Fruit fly (Drosophila melanogaster) whole organism, embryonic: ENCODE measurements around the gene CG6048.

Source experiments
- Blimp-1 ChIP-seq: fragments of 200-800 bp; sonication (Bioruptor generic); optimal IDR thresholded peaks from 3 replicates; lab custom pipeline; 2018; ENCODE audit warnings: missing biosample characterization, missing genetic modification characterization, mild to moderate bottlenecking, moderate library complexity, missing genetic modification reagents
- CG1024 ChIP-seq: fragments of 200-800 bp; sonication (Bioruptor generic); IDR thresholded peaks from 2 replicates; pipeline ENCODE4 v1.3.6; 2022; ENCODE audit warnings: missing biosample characterization, missing genetic modification characterization
- CG11504 ChIP-seq: fragments of 200-800 bp; sonication (Bioruptor generic); optimal IDR thresholded peaks from 3 replicates; lab custom pipeline; 2019; ENCODE audit warnings: missing biosample characterization, mild to moderate bottlenecking, missing genetic modification characterization, moderate library complexity
- CG13287 ChIP-seq: fragments of 200-800 bp; sonication (Bioruptor generic); IDR thresholded peaks from 2 replicates; pipeline ENCODE4 v1.3.6; 2022; ENCODE audit warnings: missing biosample characterization, missing genetic modification characterization; ENCODE audit not compliant: partially characterized antibody
- CG14860 ChIP-seq: fragments of 200-800 bp; sonication (Bioruptor generic); IDR thresholded peaks from 3 replicates; pipeline ENCODE4 v1.3.6; 2022; ENCODE audit warnings: missing biosample characterization, missing genetic modification characterization; ENCODE audit not compliant: partially characterized antibody
- CG15269 ChIP-seq: fragments of 200-800 bp; sonication (Bioruptor generic); optimal IDR thresholded peaks from 2 replicates; lab custom pipeline; 2018; ENCODE audit warnings: missing biosample characterization, mild to moderate bottlenecking, missing genetic modification characterization, moderate library complexity
- CG15696 ChIP-seq: fragments of 200-800 bp; sonication (Bioruptor generic); optimal IDR thresholded peaks from 2 replicates; lab custom pipeline; 2019; ENCODE audit warnings: missing biosample characterization, mild to moderate bottlenecking, missing genetic modification characterization, moderate library complexity
- CG17802 ChIP-seq: fragments of 200-800 bp; sonication (Bioruptor generic); optimal IDR thresholded peaks from 2 replicates; lab custom pipeline; 2018; ENCODE audit warnings: missing biosample characterization, mild to moderate bottlenecking, missing genetic modification characterization, moderate library complexity
- CG17829 ChIP-seq: fragments of 200-800 bp; optimal IDR thresholded peaks from 2 replicates; lab custom pipeline; 2019; ENCODE audit warnings: missing biosample characterization, mild to moderate bottlenecking, missing genetic modification characterization, moderate library complexity
- CG18011 ChIP-seq: fragments of 200-800 bp; sonication (Bioruptor generic); optimal IDR thresholded peaks from 2 replicates; lab custom pipeline; 2017; ENCODE audit warnings: missing biosample characterization, missing genetic modification characterization, mild to moderate bottlenecking, moderate library complexity, missing genotype
- CG30403 ChIP-seq: fragments of 200-800 bp; sonication (Bioruptor generic); optimal IDR thresholded peaks from 3 replicates; lab custom pipeline; 2016; ENCODE audit warnings: missing biosample characterization, missing genetic modification characterization
- CG32767 ChIP-seq: fragments of 200-800 bp; sonication (Bioruptor generic); IDR thresholded peaks from 2 replicates; pipeline ENCODE4 v1.3.6; 2022; ENCODE audit warnings: missing biosample characterization, missing genetic modification characterization
- CG32772 ChIP-seq: fragments of 200-800 bp; sonication (Bioruptor generic); IDR thresholded peaks from 2 replicates; pipeline ENCODE4 v1.3.6; 2022; ENCODE audit warnings: missing biosample characterization, missing genetic modification characterization
- CG6254 ChIP-seq: fragments of 200-800 bp; sonication (Bioruptor generic); optimal IDR thresholded peaks from 3 replicates; lab custom pipeline; 2017; ENCODE audit warnings: mild to moderate bottlenecking, missing biosample characterization, missing genetic modification reagents, missing genetic modification characterization
- CG8478 ChIP-seq: fragments of >200 bp; optimal IDR thresholded peaks from 2 replicates; lab custom pipeline; 2018
- CG8924 ChIP-seq: fragments of 200-800 bp; optimal IDR thresholded peaks from 3 replicates; lab custom pipeline; 2019; ENCODE audit warnings: missing biosample characterization, mild to moderate bottlenecking, missing genetic modification characterization, moderate library complexity
- CG9215 ChIP-seq: fragments of 200-800 bp; sonication (Bioruptor generic); IDR thresholded peaks from 2 replicates; pipeline ENCODE4 v1.3.6; 2022; ENCODE audit warnings: missing biosample characterization, missing genetic modification characterization
- Ets97D ChIP-seq: fragments of 200-800 bp; sonication (Bioruptor generic); optimal IDR thresholded peaks from 3 replicates; lab custom pipeline; 2016; ENCODE audit warnings: missing biosample characterization, missing genetic modification characterization
- Fer3 ChIP-seq: fragments of 200-800 bp; sonication (Bioruptor generic); optimal IDR thresholded peaks from 2 replicates; lab custom pipeline; 2018; ENCODE audit warnings: missing biosample characterization, mild to moderate bottlenecking, missing genetic modification characterization, moderate library complexity
- GATAe ChIP-seq: fragments of 200-800 bp; sonication (Bioruptor generic); conservative IDR thresholded peaks from 2 replicates; pipeline ENCODE4 v1.3.6; 2022; ENCODE audit warnings: missing biosample characterization, missing genetic modification characterization
- HLH3B ChIP-seq: fragments of 200-800 bp; sonication (Bioruptor generic); IDR thresholded peaks from 2 replicates; pipeline ENCODE4 v1.3.6; 2022; ENCODE audit warnings: missing biosample characterization, missing genetic modification characterization
- HLH54F ChIP-seq: fragments of 200-800 bp; sonication (Bioruptor generic); optimal IDR thresholded peaks from 3 replicates; lab custom pipeline; 2016; ENCODE audit warnings: missing biosample characterization, missing genetic modification characterization
- Lpt ChIP-seq: fragments of >200 bp; optimal IDR thresholded peaks from 2 replicates; lab custom pipeline; 2018; ENCODE audit warnings: missing biosample characterization, missing genetic modification characterization
- Med ChIP-seq: fragments of 200-800 bp; sonication (Bioruptor generic); peaks from one replicate; lab custom pipeline; 2016; ENCODE audit warnings: missing biosample characterization, missing genetic modification characterization, mild to moderate bottlenecking, inconsistent platforms, moderate library complexity
- Nf-YB ChIP-seq: fragments of 200-800 bp; sonication (Bioruptor generic); optimal IDR thresholded peaks from 3 replicates; lab custom pipeline; 2019; ENCODE audit warnings: missing biosample characterization, mild to moderate bottlenecking, missing genetic modification characterization, moderate library complexity
- NfI ChIP-seq: fragments of 200-800 bp; sonication (Bioruptor generic); optimal IDR thresholded peaks from 3 replicates; lab custom pipeline; 2018; ENCODE audit warnings: missing biosample characterization, mild to moderate bottlenecking, missing genetic modification characterization, moderate library complexity
- Rfx ChIP-seq: fragments of 200-800 bp; sonication (Bioruptor generic); IDR thresholded peaks from 2 replicates; pipeline ENCODE4 v1.3.6; 2022; ENCODE audit warnings: missing biosample characterization, missing genetic modification characterization
- Spps ChIP-seq: fragments of 200-800 bp; sonication (Bioruptor generic); optimal IDR thresholded peaks from 2 replicates; lab custom pipeline; 2018; ENCODE audit warnings: missing biosample characterization, mild to moderate bottlenecking, missing genetic modification characterization
- Ssrp ChIP-seq: fragments of 200-800 bp; sonication (Bioruptor generic); optimal IDR thresholded peaks from 2 replicates; lab custom pipeline; 2018; ENCODE audit warnings: missing biosample characterization, mild to moderate bottlenecking, missing genetic modification characterization, moderate library complexity
- Tbp ChIP-seq: fragments of >200 bp; optimal IDR thresholded peaks from 2 replicates; lab custom pipeline; 2018; ENCODE audit warnings: missing biosample characterization, missing genetic modification characterization
- Trl ChIP-seq, 3 experiments: fragments of >200 bp in 2 of 3; fragments of 200-800 bp in 1 of 3; sonication (Bioruptor generic) in 1 of 3; optimal IDR thresholded peaks; 2 replicates in 1 of 3; 3 replicates in 2 of 3; lab custom pipeline; 2016 to 2017; ENCODE audit warnings: missing biosample characterization in 1 of 3, missing genetic modification characterization in 1 of 3
- ab ChIP-seq: fragments of 200-800 bp; sonication (Bioruptor generic); optimal IDR thresholded peaks from 2 replicates; lab custom pipeline; 2016; ENCODE audit warnings: missing biosample characterization, missing genetic modification characterization
- crp ChIP-seq, 2 experiments: fragments of 200-800 bp; sonication (Bioruptor generic); optimal IDR thresholded peaks; 2 replicates in 1 of 2; 3 replicates in 1 of 2; lab custom pipeline; 2017; ENCODE audit warnings: missing biosample characterization in 2 of 2, missing genetic modification characterization in 2 of 2, mild to moderate bottlenecking in 1 of 2, moderate library complexity in 1 of 2
- cwo ChIP-seq: fragments of 200-800 bp; sonication (Bioruptor generic); optimal IDR thresholded peaks from 3 replicates; lab custom pipeline; 2017; ENCODE audit warnings: missing biosample characterization, missing genetic modification characterization, mild to moderate bottlenecking, moderate library complexity, missing genetic modification reagents
- disco-r ChIP-seq: fragments of 200-800 bp; sonication (Bioruptor generic); optimal IDR thresholded peaks from 2 replicates; lab custom pipeline; 2016; ENCODE audit warnings: missing biosample characterization, missing genetic modification characterization
- dpn ChIP-seq, 2 experiments: fragments of 200-800 bp; sonication (Bioruptor generic); optimal IDR thresholded peaks; 3 replicates each; lab custom pipeline; 2016; ENCODE audit warnings: missing biosample characterization in 2 of 2, missing genetic modification characterization in 2 of 2
- gce ChIP-seq: fragments of 200-800 bp; sonication (Bioruptor generic); IDR thresholded peaks from 3 replicates; pipeline ENCODE4 v1.3.6; 2022; ENCODE audit warnings: missing biosample characterization, missing genetic modification characterization
- gfzf ChIP-seq: fragments of 200-800 bp; sonication (Bioruptor generic); optimal IDR thresholded peaks from 2 replicates; lab custom pipeline; 2016; ENCODE audit warnings: missing biosample characterization, mild to moderate bottlenecking, missing genetic modification characterization, moderate library complexity
- her ChIP-seq: fragments of 200-800 bp; sonication (Bioruptor generic); optimal IDR thresholded peaks from 2 replicates; lab custom pipeline; 2016; ENCODE audit warnings: missing biosample characterization, missing genetic modification characterization
- jigr1 ChIP-seq: fragments of 200-800 bp; sonication (Bioruptor generic); IDR thresholded peaks from 3 replicates; pipeline ENCODE4 v1.3.6; 2022; ENCODE audit warnings: missing biosample characterization, missing genetic modification characterization
- kay ChIP-seq: fragments of 200-800 bp; sonication (Bioruptor generic); optimal IDR thresholded peaks from 2 replicates; lab custom pipeline; 2016; ENCODE audit warnings: missing biosample characterization, missing genetic modification characterization
- p53 ChIP-seq: fragments of 200-800 bp; sonication (Bioruptor generic); optimal IDR thresholded peaks from 2 replicates; lab custom pipeline; 2016; ENCODE audit warnings: missing biosample characterization, missing genetic modification characterization
- peb ChIP-seq: fragments of 200-800 bp; sonication (Bioruptor generic); IDR thresholded peaks from 2 replicates; pipeline ENCODE4 v1.3.6; 2022; ENCODE audit warnings: missing biosample characterization, missing genetic modification characterization
- pho ChIP-seq: fragments of 200-800 bp; sonication (Bioruptor generic); optimal IDR thresholded peaks from 2 replicates; lab custom pipeline; 2016; ENCODE audit warnings: missing biosample characterization, missing genetic modification characterization
- pnt ChIP-seq: fragments of 200-800 bp; sonication (Bioruptor generic); optimal IDR thresholded peaks from 3 replicates; lab custom pipeline; 2016; ENCODE audit warnings: missing biosample characterization, missing genetic modification characterization
- scrt ChIP-seq: fragments of 200-800 bp; sonication (Bioruptor generic); optimal IDR thresholded peaks from 2 replicates; lab custom pipeline; 2018; ENCODE audit warnings: missing biosample characterization, mild to moderate bottlenecking, missing genetic modification characterization, moderate library complexity
- seq ChIP-seq: fragments of 200-800 bp; sonication (Bioruptor generic); IDR thresholded peaks from 2 replicates; pipeline ENCODE4 v1.3.6; 2022; ENCODE audit warnings: missing biosample characterization, missing genetic modification characterization
- shn ChIP-seq: fragments of 200-800 bp; sonication (Bioruptor generic); optimal IDR thresholded peaks from 3 replicates; lab custom pipeline; 2016; ENCODE audit warnings: missing biosample characterization, missing genetic modification characterization
- sisA ChIP-seq: fragments of 200-800 bp; sonication (Bioruptor generic); IDR thresholded peaks from 2 replicates; pipeline ENCODE4 v1.3.6; 2022; ENCODE audit warnings: missing biosample characterization, missing genetic modification characterization
- tio ChIP-seq: fragments of 200-800 bp; sonication (Bioruptor generic); optimal IDR thresholded peaks from 2 replicates; lab custom pipeline; 2017; ENCODE audit warnings: missing biosample characterization, missing genetic modification characterization, inconsistent platforms
- yki ChIP-seq: fragments of >200 bp; optimal IDR thresholded peaks from 3 replicates; lab custom pipeline; 2018

Gene CG6048

DNA sequence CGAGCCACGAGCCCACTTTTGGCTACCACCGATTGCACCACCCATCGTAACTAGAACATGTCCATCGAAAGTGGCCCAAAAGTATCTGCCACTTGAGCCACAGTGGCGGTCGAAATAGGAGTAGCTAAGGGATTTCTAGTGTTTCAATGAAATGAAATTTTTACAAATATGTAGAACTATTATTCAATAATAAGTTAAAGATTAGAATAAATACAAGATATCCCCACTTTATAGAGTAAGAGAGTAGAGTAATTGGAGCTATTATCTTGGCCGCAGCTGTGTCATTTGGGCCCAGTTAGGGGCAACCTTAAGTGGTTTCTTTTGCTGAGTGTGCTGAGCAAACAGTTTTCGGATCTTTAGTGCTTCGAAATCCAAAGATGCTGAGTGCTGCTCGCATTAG is 37.0 kb downstream of the CG6048 start (continued):
- TF ChIP-seq GATAe (GFP tag; lab: Robert Waterston, UW) (no peak), cwo (GFP tag; lab: Kevin White, UChicago) (no peak), Lpt (GFP tag; lab: Kevin White, UChicago) (no peak), CG6254 (GFP tag; lab: Kevin White, UChicago) (peak; percentile 10), sisA (peak; percentile 49), crp (GFP tag; optimal IDR thresholded peaks at IDR 0.05; lab: Kevin White, UChicago) (no peak), Ssrp (tag; lab: Kevin White, UChicago) (peak; percentile 39), CG9215 (no peak), Nf-YB (GFP tag; lab: Kevin White, UChicago) (no peak), Fer3 (tag; lab: Kevin White, UChicago) (peak; percentile 15), Blimp-1 (GFP tag; lab: Kevin White, UChicago) (peak; percentile 49), gce (GFP tag; lab: Robert Waterston, UW) (0 out of 3 replicates have a peak, but pooled peaks have one; percentile 24), CG8924 (tag; lab: Kevin White, UChicago) (peak; percentile 47), CG18011 (GFP tag; lab: Kevin White, UChicago) (no peak), gfzf (no peak), CG1024 (no peak), pho (GFP tag; lab: Kevin White, UChicago) (no peak), CG32767 (0 out of 2 replicates have a peak, but pooled peaks have one; percentile 26), CG11504 (tag; lab: Kevin White, UChicago) (peak; percentile 72), CG17802 (tag; lab: Kevin White, UChicago) (no peak), CG32772 (GFP tag; lab: Robert Waterston, UW) (0 out of 2 replicates have a peak, but pooled peaks have one; percentile 44), pnt (GFP tag; lab: Kevin White, UChicago) (no peak), Tbp (GFP tag; lab: Kevin White, UChicago) (no peak), dpn (GFP tag; optimal IDR thresholded peaks at IDR 0.05; lab: Kevin White, UChicago) (peak in 1 of 2 experiments; percentile 29), CG17829 (tag; lab: Kevin White, UChicago) (peak; percentile 38), Med (GFP tag; lab: Kevin White, UChicago) (no peak), Spps (tag; lab: Kevin White, UChicago) (no peak), CG13287 (GFP tag; lab: Robert Waterston, UW) (no peak), CG14860 (GFP tag; lab: Robert Waterston, UW) (no peak), CG15269 (tag; lab: Kevin White, UChicago) (peak; percentile 65), her (no peak), CG8478 (lab: Kevin White, UChicago) (no peak), scrt (GFP tag; lab: Kevin White, UChicago) (no peak), CG30403 (peak; percentile 33), tio (GFP tag; lab: Kevin White, UChicago) (no peak), peb (GFP tag; lab: Robert Waterston, UW) (peak; percentile 23; the same call in 1 of the 2 replicates), disco-r (GFP tag; lab: Kevin White, UChicago) (no peak), kay (GFP tag; lab: Kevin White, UChicago) (no peak), Trl (optimal IDR thresholded peaks at IDR 0.05; lab: Kevin White, UChicago) (no peak), Trl (GFP tag; optimal IDR thresholded peaks at IDR 0.05; lab: Kevin White, UChicago) (no peak), seq (GFP tag; lab: Robert Waterston, UW) (peak; percentile 56), yki (lab: Kevin White, UChicago) (no peak), HLH54F (GFP tag; lab: Kevin White, UChicago) (no peak), HLH3B (GFP tag; lab: Robert Waterston, UW) (peak; percentile 62), CG15696 (no peak), Rfx (peak; percentile 50; the same call in 1 of the 2 replicates), ab (GFP tag; lab: Kevin White, UChicago) (no peak), p53 (GFP tag; lab: Kevin White, UChicago) (no peak), shn (GFP tag; lab: Kevin White, UChicago) (no peak), NfI (GFP tag; lab: Kevin White, UChicago) (peak; percentile 7), Ets97D (GFP tag; lab: Kevin White, UChicago) (no peak), jigr1 (GFP tag; lab: Robert Waterston, UW) (no peak)
